Worm (Caenorhabditis elegans): ENCODE measurements around the gene faah-6.

DNA sequence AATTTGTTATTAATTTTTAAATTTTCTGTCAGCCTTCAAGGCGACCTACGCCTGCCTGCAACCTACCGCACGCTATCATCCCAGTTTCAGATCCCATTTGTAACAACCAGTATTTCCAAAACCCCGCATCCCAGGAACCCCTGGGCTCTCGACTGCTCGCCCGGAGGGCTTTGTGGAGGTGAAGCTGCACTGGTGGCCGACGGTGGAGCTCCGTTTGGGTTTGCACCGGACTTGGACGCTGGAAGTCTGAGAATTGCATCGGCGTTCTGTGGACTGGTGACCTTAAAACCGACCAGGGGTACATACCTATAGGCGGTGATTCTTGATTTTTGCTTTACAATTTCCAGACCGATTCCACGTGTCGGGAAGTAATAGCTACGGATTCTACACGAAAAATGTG lies 1.2 kb downstream of the faah-6 start:
- TF ChIP-seq blmp-1 (tag; optimal IDR thresholded peaks at IDR 0.05; ENCODE audit: insufficient read depth) (no peak), peb-1 (tag; optimal IDR thresholded peaks at IDR 0.05) (no peak), ama-1 (optimal IDR thresholded peaks at IDR 0.05) (no peak), lsy-2 (tag; optimal IDR thresholded peaks at IDR 0.05) (no peak)

Data from whole organism, L2 larva.